Worm (Caenorhabditis elegans): ENCODE data around the gene F40G9.12.

DNA sequence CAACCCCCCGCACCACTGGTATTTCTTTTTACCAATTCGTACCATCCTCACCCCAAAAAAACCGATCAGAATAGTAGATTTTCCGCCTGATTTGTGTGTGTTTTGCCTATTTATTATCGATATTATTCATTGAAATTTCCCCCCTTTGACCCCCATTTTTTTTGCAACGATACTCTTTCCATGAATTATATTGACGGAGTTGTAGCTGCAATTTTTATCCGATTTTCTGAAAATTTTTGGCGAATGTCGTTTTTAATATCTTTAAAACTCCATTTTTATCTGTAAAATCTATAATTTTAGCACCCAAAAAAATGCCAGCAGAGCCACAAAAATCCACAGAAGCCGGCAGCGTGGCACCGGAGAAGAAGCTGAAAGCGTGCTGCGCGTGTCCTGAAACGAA, 19.0 kb downstream of the F40G9.12 start, which contains the start of gene cox-17:
- TF ChIP-seq nhr-25 (tag; optimal IDR thresholded peaks at IDR 0.05): no peak
- TF ChIP-seq ceh-16 (tag; optimal IDR thresholded peaks at IDR 0.05): no peak
- no peak for TF ChIP-seq nhr-10 (tag; optimal IDR thresholded peaks at IDR 0.05)
- TF ChIP-seq mab-5 (tag; optimal IDR thresholded peaks at IDR 0.05): no peak
- no peak for TF ChIP-seq unc-62 (GFP tag; optimal IDR thresholded peaks at IDR 0.05)
- no peak for TF ChIP-seq aly-2 (tag; optimal IDR thresholded peaks at IDR 0.05)
- no peak for TF ChIP-seq ama-1 (optimal IDR thresholded peaks at IDR 0.05)
- TF ChIP-seq nhr-237 (tag; optimal IDR thresholded peaks at IDR 0.05): no peak
- no peak for TF ChIP-seq gmeb-1 (tag; optimal IDR thresholded peaks at IDR 0.05)
- no peak for TF ChIP-seq zag-1 (tag; optimal IDR thresholded peaks at IDR 0.05)
- no peak for TF ChIP-seq nhr-23 (tag; optimal IDR thresholded peaks at IDR 0.05)
- TF ChIP-seq lin-13 (GFP tag; optimal IDR thresholded peaks at IDR 0.05): no peak
- TF ChIP-seq snpc-4 (tag; optimal IDR thresholded peaks at IDR 0.05): no peak
